Worm (Caenorhabditis elegans): Measurements from ENCODE around the gene dos-2.

Gene dos-2

ce11 chrII:3989627-3990367, 13.8 kb downstream of the dos-2 start, which contains the start of gene Y14H12A.2:
Gene Y14H12A.2 (minus strand): TSS chrII:3989677.
- TF ChIP-seq egl-27 (tag; optimal IDR thresholded peaks at IDR 0.05) (no peak), arid-1 (GFP tag; conservative IDR thresholded peaks at IDR 0.05) (no peak), daf-16 (GFP tag; optimal IDR thresholded peaks at IDR 0.05) (no peak), daf-16 (tag; optimal IDR thresholded peaks at IDR 0.05) (peak; percentile 37), dmd-6 (GFP tag; IDR thresholded peaks at IDR 0.05) (peak; percentile 76), ceh-62 (tag; optimal IDR thresholded peaks at IDR 0.05) (no peak), mdt-29 (GFP tag; IDR thresholded peaks at IDR 0.05) (no peak), F26F4.8 (GFP tag; conservative IDR thresholded peaks at IDR 0.05) (no peak), lin-13 (GFP tag; optimal IDR thresholded peaks at IDR 0.05) (no peak), ztf-11 (tag; optimal IDR thresholded peaks at IDR 0.05) (no peak), mxl-3 (GFP tag; optimal IDR thresholded peaks at IDR 0.05) (peak; percentile 31), nhr-28 (tag; optimal IDR thresholded peaks at IDR 0.05) (peak; percentile 49), madf-5 (GFP tag; IDR thresholded peaks at IDR 0.05) (no peak), hlh-11 (tag; optimal IDR thresholded peaks at IDR 0.05) (peak; percentile 42), spr-3 (GFP tag; optimal IDR thresholded peaks at IDR 0.05) (no peak), zfp-2 (tag; optimal IDR thresholded peaks at IDR 0.05) (no peak), pqm-1 (tag; optimal IDR thresholded peaks at IDR 0.05) (peak; percentile 85), ztf-7 (tag; optimal IDR thresholded peaks at IDR 0.05) (no peak), zfp-3 (GFP tag; conservative IDR thresholded peaks at IDR 0.05) (no peak), ceh-82 (tag; optimal IDR thresholded peaks at IDR 0.05) (no peak), dve-1 (tag; optimal IDR thresholded peaks at IDR 0.05; ENCODE audit: insufficient read depth) (peak; percentile 55), T26A8.4 (GFP tag; IDR thresholded peaks at IDR 0.05) (no peak), aha-1 (tag) (peak; percentile 36), nhr-111 (GFP tag; optimal IDR thresholded peaks at IDR 0.05) (no peak), lsy-2 (tag; optimal IDR thresholded peaks at IDR 0.05) (no peak), daf-8 (GFP tag; IDR thresholded peaks at IDR 0.05) (no peak), nhr-77 (tag; optimal IDR thresholded peaks at IDR 0.05) (no peak)

- peak; percentile 42 for TF ChIP-seq pqm-1 (tag; optimal IDR thresholded peaks at IDR 0.05)
- TF ChIP-seq daf-16 (GFP tag; optimal IDR thresholded peaks at IDR 0.05): no peak
- peak; percentile 92 for TF ChIP-seq daf-16 (tag; optimal IDR thresholded peaks at IDR 0.05)
- peak; percentile 8; the same call in 1 of the 2 replicates for TF ChIP-seq dmd-6 (GFP tag; IDR thresholded peaks at IDR 0.05)
- TF ChIP-seq dve-1 (tag; optimal IDR thresholded peaks at IDR 0.05; ENCODE audit: insufficient read depth): peak; percentile 29
- TF ChIP-seq nhr-77 (tag; optimal IDR thresholded peaks at IDR 0.05): no peak
Measured at ce11 chrII:3990706-3991105, 14.7 kb downstream of the dos-2 start.

- TF ChIP-seq tra-1 (GFP tag; IDR thresholded peaks at IDR 0.05) (no peak), D1046.2 (GFP tag; IDR thresholded peaks at IDR 0.05) (no peak), lin-39 (tag; optimal IDR thresholded peaks at IDR 0.05) (no peak), nhr-6 (tag; optimal IDR thresholded peaks at IDR 0.05) (no peak), ztf-11 (tag; optimal IDR thresholded peaks at IDR 0.05) (no peak), arid-1 (GFP tag; conservative IDR thresholded peaks at IDR 0.05) (no peak), dmd-6 (GFP tag; IDR thresholded peaks at IDR 0.05) (peak; percentile 44; the same call in 1 of the 2 replicates), snpc-1.2 (GFP tag; IDR thresholded peaks at IDR 0.05) (no peak), vab-7 (GFP tag; IDR thresholded peaks at IDR 0.05) (no peak), dpl-1 (GFP tag; optimal IDR thresholded peaks at IDR 0.05) (no peak), zip-11 (GFP tag; IDR thresholded peaks at IDR 0.05) (no peak), lin-29 (GFP tag; IDR thresholded peaks at IDR 0.05) (no peak), spr-3 (GFP tag; optimal IDR thresholded peaks at IDR 0.05) (no peak), snpc-4 (tag; optimal IDR thresholded peaks at IDR 0.05) (no peak), lin-13 (GFP tag; optimal IDR thresholded peaks at IDR 0.05) (no peak), pqm-1 (tag; optimal IDR thresholded peaks at IDR 0.05) (peak; percentile 58), jun-1 (tag; optimal IDR thresholded peaks at IDR 0.05) (no peak), ceh-82 (tag; optimal IDR thresholded peaks at IDR 0.05) (no peak), nhr-28 (tag; optimal IDR thresholded peaks at IDR 0.05) (peak; percentile 2), spr-1 (tag; optimal IDR thresholded peaks at IDR 0.05) (no peak), daf-16 (GFP tag; optimal IDR thresholded peaks at IDR 0.05) (no peak), daf-16 (tag; optimal IDR thresholded peaks at IDR 0.05) (peak; percentile 76), Y105C5A.15 (GFP tag; IDR thresholded peaks at IDR 0.05) (no peak), F49E8.2 (tag; optimal IDR thresholded peaks at IDR 0.05; ENCODE audit: borderline replicate concordance) (no peak), egl-27 (tag; optimal IDR thresholded peaks at IDR 0.05) (no peak), dmd-8 (GFP tag; IDR thresholded peaks at IDR 0.05) (no peak), nhr-48 (tag; optimal IDR thresholded peaks at IDR 0.05) (no peak), dve-1 (tag; optimal IDR thresholded peaks at IDR 0.05; ENCODE audit: insufficient read depth) (peak; percentile 20), cey-2 (tag; optimal IDR thresholded peaks at IDR 0.05; ENCODE audit: borderline replicate concordance, insufficient read depth) (no peak), nhr-25 (tag; optimal IDR thresholded peaks at IDR 0.05; ENCODE audit: borderline replicate concordance, insufficient read depth) (no peak), aha-1 (tag) (no peak)
Measured at ce11 chrII:3992029-3992428, 16.0 kb downstream of the dos-2 start.
